Fruit fly (Drosophila melanogaster): ENCODE data around the gene CG12320.

The CG12320 gene

DNA sequence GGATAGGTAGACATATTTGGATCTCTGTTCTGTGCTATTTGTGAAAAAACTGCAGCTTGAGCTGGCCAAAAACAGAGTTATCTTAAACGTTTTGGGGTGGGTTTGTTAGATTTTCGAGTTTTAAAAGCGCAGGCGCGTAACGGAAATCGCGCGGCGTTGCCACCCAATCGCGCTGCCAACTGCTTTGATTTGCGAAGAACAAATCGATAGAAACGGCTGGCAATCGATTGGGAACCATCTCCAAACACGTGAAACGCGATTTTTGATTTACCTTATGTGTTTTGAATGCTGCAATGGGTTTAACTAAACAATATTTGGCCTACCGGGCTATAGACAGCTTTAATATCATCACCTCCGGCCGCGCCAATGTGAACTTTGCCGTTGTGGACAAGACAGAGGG is 30.9 kb upstream of the CG12320 start, which contains the start of the genes CG14312 and CG8064:
Gene CG14312, minus strand, starts transcription at position 88 of the 400 bp plus-strand sequence.
Gene CG8064, plus strand, starts transcription at position 220 of the 400 bp plus-strand sequence.
- no peak for TF ChIP-seq CG12605 (GFP tag; IDR thresholded peaks at IDR 0.05)
- no peak for TF ChIP-seq Snoo (tag; optimal IDR thresholded peaks at IDR 0.05)
- no peak for TF ChIP-seq CG32121 (GFP tag; IDR thresholded peaks at IDR 0.05)
- no peak for TF ChIP-seq EcR (GFP tag; optimal IDR thresholded peaks at IDR 0.05)
- TF ChIP-seq CG17806 (tag; optimal IDR thresholded peaks at IDR 0.05): no peak
- TF ChIP-seq CG8159 (tag; optimal IDR thresholded peaks at IDR 0.05): no peak
- TF ChIP-seq Ets98B (GFP tag; IDR thresholded peaks at IDR 0.05): no peak
- no peak for TF ChIP-seq CG14655 (GFP tag; optimal IDR thresholded peaks at IDR 0.05)
- no peak for TF ChIP-seq CG34367 (tag; optimal IDR thresholded peaks at IDR 0.05)
- no peak for TF ChIP-seq CG8301 (tag; optimal IDR thresholded peaks at IDR 0.05)
- TF ChIP-seq rn (GFP tag; IDR thresholded peaks at IDR 0.05): no peak
- no peak for TF ChIP-seq gl (tag; optimal IDR thresholded peaks at IDR 0.05)
- no peak for TF ChIP-seq CG15710 (tag; optimal IDR thresholded peaks at IDR 0.05)
- no peak for TF ChIP-seq fd96Ca (GFP tag; IDR thresholded peaks at IDR 0.05)
- TF ChIP-seq Pif1A (GFP tag; optimal IDR thresholded peaks at IDR 0.05): no peak

DNA sequence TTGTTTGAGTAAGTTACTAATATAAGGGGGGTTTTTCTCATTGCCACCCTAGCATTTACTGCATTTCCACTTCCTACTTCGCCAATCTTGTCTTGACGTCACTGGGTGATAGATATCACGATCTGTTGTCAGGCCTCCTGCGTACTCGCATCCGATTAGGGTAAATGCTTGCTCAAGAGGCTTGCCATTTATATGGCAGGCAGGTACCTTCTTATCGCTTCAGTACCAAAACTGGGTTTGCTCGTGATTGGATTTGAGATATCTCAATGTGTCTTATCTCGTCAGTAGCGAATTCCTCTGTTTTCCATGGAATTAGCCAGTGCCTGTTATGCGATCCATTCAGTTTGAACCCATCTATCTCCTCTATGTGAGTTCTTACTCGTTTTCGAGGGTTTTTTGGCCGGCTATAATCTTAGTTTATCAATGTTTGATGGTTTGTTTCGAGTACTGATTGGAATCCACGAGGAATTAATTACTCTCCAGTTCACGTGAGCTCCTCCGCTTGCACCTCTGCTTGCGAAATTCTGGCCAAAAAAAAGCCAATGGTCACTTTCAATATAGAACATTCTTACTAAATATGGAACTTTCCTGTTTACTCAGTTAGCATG is 28.4 kb upstream of the CG12320 start:
- TF ChIP-seq CG17806 (tag; optimal IDR thresholded peaks at IDR 0.05): no peak
- TF ChIP-seq Snoo (tag; optimal IDR thresholded peaks at IDR 0.05): no peak
- no peak for TF ChIP-seq CG8301 (tag; optimal IDR thresholded peaks at IDR 0.05)
- no peak for TF ChIP-seq CG12605 (GFP tag; IDR thresholded peaks at IDR 0.05)
- no peak for TF ChIP-seq CG34367 (tag; optimal IDR thresholded peaks at IDR 0.05)
- no peak for TF ChIP-seq Pif1B (GFP tag; optimal IDR thresholded peaks at IDR 0.05)
- TF ChIP-seq CG9948 (tag; optimal IDR thresholded peaks at IDR 0.05): no peak
- no peak for TF ChIP-seq fd96Ca (GFP tag; IDR thresholded peaks at IDR 0.05)
- TF ChIP-seq gl (tag; optimal IDR thresholded peaks at IDR 0.05): no peak
- TF ChIP-seq Ets98B (GFP tag; IDR thresholded peaks at IDR 0.05): no peak
- TF ChIP-seq CG8159 (tag; optimal IDR thresholded peaks at IDR 0.05): no peak
- no peak for TF ChIP-seq CG15710 (tag; optimal IDR thresholded peaks at IDR 0.05)
- no peak for TF ChIP-seq CG32121 (GFP tag; IDR thresholded peaks at IDR 0.05)
- TF ChIP-seq CG4496 (GFP tag; IDR thresholded peaks at IDR 0.05): no peak
- no peak for TF ChIP-seq CG14655 (GFP tag; optimal IDR thresholded peaks at IDR 0.05)
- no peak for TF ChIP-seq EcR (GFP tag; optimal IDR thresholded peaks at IDR 0.05)

DNA sequence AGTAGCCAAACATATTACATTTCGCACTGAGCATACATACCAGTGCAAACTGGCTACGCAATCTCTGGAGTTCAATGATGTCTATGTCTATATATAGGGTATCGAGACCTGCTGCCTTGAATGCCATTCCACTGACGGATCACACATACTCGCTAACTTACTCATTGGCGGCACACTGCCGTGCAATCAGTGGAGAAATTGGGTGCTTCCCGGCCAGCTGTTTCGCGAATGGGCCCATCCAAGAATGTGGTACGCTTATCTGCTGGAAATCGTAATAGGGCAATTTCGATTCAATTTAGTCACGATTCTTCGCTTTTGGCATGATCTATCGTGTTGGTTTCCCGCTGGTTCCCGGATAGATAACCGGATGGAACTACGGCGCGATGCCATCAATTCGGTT is 27.6 kb upstream of the CG12320 start:
- TF ChIP-seq CG14655 (GFP tag; optimal IDR thresholded peaks at IDR 0.05) (no peak), gl (tag; optimal IDR thresholded peaks at IDR 0.05) (no peak), EcR (GFP tag; optimal IDR thresholded peaks at IDR 0.05) (peak; percentile 58), D1 (tag; optimal IDR thresholded peaks at IDR 0.05) (no peak)

- TF ChIP-seq CG8301 (tag; optimal IDR thresholded peaks at IDR 0.05): no peak
- no peak for TF ChIP-seq CG9948 (tag; optimal IDR thresholded peaks at IDR 0.05)
- TF ChIP-seq CG13204 (GFP tag; optimal IDR thresholded peaks at IDR 0.05): no peak
- no peak for TF ChIP-seq CG10348 (GFP tag; IDR thresholded peaks at IDR 0.05)
- no peak for TF ChIP-seq fd96Ca (GFP tag; IDR thresholded peaks at IDR 0.05)
- no peak for TF ChIP-seq CG34367 (tag; optimal IDR thresholded peaks at IDR 0.05)
- no peak for TF ChIP-seq CG32121 (GFP tag; IDR thresholded peaks at IDR 0.05)
- TF ChIP-seq D1 (tag; optimal IDR thresholded peaks at IDR 0.05): no peak
- no peak for TF ChIP-seq CG15710 (tag; optimal IDR thresholded peaks at IDR 0.05)
- TF ChIP-seq Snoo (tag; optimal IDR thresholded peaks at IDR 0.05): no peak
- TF ChIP-seq gl (tag; optimal IDR thresholded peaks at IDR 0.05): no peak
- TF ChIP-seq CG17806 (tag; optimal IDR thresholded peaks at IDR 0.05): no peak
Observed at dm6 chr3R:18279494-18279893, 27.0 kb upstream of the CG12320 start, which contains the start of gene CG7142. Gene CG7142, minus strand, starts transcription at chr3R:18279522.

DNA sequence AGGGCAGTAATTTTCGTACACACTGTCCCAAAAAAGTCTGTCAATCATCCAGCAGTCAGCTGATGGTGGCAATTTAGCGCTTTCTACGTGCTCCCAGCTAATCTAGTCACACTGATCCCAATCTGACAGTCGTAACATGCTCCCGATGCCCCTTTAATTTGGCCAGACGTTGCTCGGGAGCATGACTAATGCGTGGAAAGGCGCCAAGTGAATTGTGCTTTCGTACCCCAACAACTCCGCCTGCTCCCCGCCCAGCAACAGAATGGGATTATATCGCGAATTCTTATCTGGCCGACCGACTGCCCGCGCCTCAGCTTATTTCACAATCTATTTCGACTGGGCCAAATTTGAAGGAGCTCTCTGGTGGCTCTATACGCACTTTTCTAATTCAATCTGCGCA is 24.9 kb upstream of the CG12320 start:
- TF ChIP-seq Pif1B (GFP tag; optimal IDR thresholded peaks at IDR 0.05): no peak
- no peak for TF ChIP-seq CG34367 (tag; optimal IDR thresholded peaks at IDR 0.05)
- 0 out of 2 replicates have a peak, but pooled peaks have one; percentile 33 for TF ChIP-seq CG32121 (GFP tag; IDR thresholded peaks at IDR 0.05)

- TF ChIP-seq Ets98B (GFP tag; IDR thresholded peaks at IDR 0.05): no peak
- TF ChIP-seq Snoo (tag; optimal IDR thresholded peaks at IDR 0.05): no peak
- no peak for TF ChIP-seq rn (GFP tag; IDR thresholded peaks at IDR 0.05)
- TF ChIP-seq CG12605 (GFP tag; IDR thresholded peaks at IDR 0.05): no peak
- TF ChIP-seq EcR (GFP tag; optimal IDR thresholded peaks at IDR 0.05): no peak
- TF ChIP-seq CG10348 (GFP tag; IDR thresholded peaks at IDR 0.05): no peak
- no peak for TF ChIP-seq gl (tag; optimal IDR thresholded peaks at IDR 0.05)
- TF ChIP-seq CG34367 (tag; optimal IDR thresholded peaks at IDR 0.05): no peak
- no peak for TF ChIP-seq Pif1A (GFP tag; optimal IDR thresholded peaks at IDR 0.05)
- no peak for TF ChIP-seq CG13204 (GFP tag; optimal IDR thresholded peaks at IDR 0.05)
- no peak for TF ChIP-seq CG9948 (tag; optimal IDR thresholded peaks at IDR 0.05)
- TF ChIP-seq D1 (tag; optimal IDR thresholded peaks at IDR 0.05): no peak
- TF ChIP-seq CG14655 (GFP tag; optimal IDR thresholded peaks at IDR 0.05): no peak
- no peak for TF ChIP-seq CG32121 (GFP tag; IDR thresholded peaks at IDR 0.05)
- TF ChIP-seq CG4496 (GFP tag; IDR thresholded peaks at IDR 0.05): no peak
- no peak for TF ChIP-seq CG17806 (tag; optimal IDR thresholded peaks at IDR 0.05)
- TF ChIP-seq fd96Ca (GFP tag; IDR thresholded peaks at IDR 0.05): no peak
- TF ChIP-seq Pif1B (GFP tag; optimal IDR thresholded peaks at IDR 0.05): no peak
- no peak for TF ChIP-seq CG15710 (tag; optimal IDR thresholded peaks at IDR 0.05)
- TF ChIP-seq CG8301 (tag; optimal IDR thresholded peaks at IDR 0.05): no peak
Observed at dm6 chr3R:18276688-18277087, 24.2 kb upstream of the CG12320 start.

Data from whole organism, pupa.